Fruit fly (Drosophila melanogaster) ovary, adult (tissue): ENCODE results near the gene CG17717.
A peak's percentile ranks its signal among the peaks of the same experiment; 100 is the strongest.

Source experiments
- CG17801 ChIP-seq: fragments of 200-800 bp; optimal IDR thresholded peaks from 2 replicates; lab custom pipeline; 2019; ENCODE audit warnings: missing biosample characterization, mild to moderate bottlenecking, missing genetic modification characterization, moderate library complexity; ENCODE audit not compliant: partially characterized antibody

The CG17717 gene

DNA sequence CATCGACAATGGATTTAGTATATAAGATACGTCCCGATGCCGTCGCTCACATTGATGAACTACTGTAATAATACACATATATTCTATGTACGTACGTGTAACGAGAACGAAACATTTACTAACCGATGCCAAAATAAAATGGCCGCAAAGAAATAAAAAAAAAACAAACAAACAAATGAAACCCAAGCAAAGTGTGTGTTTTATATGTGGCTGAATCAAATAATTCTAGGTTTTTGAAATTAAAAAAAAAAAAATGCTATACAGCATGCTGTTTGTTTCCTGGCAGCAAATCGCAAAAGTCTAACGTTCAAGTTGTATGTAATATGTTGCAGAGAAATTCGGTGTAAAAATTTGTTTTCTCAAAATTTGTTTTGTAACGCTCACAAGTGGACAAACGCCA, at the start of gene CG17717:
CG17717 (plus strand) TSS at position 301 of the 400 bp plus-strand sequence.
- TF ChIP-seq CG17801, result no peak

- no peak for TF ChIP-seq CG17801
These were observed 48.8 kb upstream of the CG17717 start, which contains the start of gene CG34417 for dm6 chrX:6540215-6540821. Gene CG34417 (plus strand): TSS chrX:6540771.

- TF ChIP-seq CG17801, result no peak
These were observed 47.8 kb upstream of the CG17717 start for dm6 chrX:6541277-6541676.

- TF ChIP-seq CG17801, result peak; percentile 1
These were observed 46.8 kb upstream of the CG17717 start for dm6 chrX:6542331-6542730.

- TF ChIP-seq CG17801, result no peak
These were observed 45.4 kb upstream of the CG17717 start for dm6 chrX:6543569-6544173.

DNA sequence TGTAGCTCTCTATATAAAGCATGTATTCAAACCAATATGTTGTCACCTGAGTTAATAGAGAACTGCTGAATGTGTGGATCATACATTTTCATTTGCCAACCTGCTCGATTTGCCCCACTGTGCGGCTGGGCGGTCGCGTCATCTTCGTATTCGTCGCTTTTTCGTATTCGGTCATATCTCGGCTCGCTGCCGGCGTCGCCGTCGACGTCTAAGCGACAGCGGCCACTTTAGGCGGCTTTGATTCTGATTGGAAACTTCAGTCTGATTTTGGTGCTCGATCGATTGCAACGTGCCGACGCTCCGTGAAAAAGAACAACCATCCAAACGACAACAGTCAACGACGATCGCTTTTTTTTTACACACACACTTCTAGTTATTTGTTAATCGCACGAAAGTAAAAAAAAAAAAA, 43.2 kb upstream of the CG17717 start:
- peak; percentile 61 for TF ChIP-seq CG17801

DNA sequence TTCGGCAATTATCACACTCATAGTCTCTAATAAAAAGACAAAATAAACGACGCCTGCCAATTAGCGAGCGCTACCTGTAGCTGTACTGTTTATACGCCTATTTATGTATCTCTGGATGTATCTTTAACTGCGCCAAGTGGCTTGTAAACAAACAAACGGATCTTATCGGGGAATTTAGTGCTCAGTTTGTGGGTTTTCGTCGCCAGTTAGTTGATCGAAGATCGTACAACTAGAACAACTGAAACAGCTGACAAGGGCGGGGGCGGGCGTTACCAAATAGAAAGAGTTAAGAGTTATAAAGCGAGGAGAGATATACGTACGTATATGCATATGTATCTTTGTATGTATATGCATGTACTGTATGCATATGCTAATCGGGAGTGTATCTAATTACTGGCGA, 42.1 kb upstream of the CG17717 start:
- TF ChIP-seq CG17801, result no peak

dm6 chrX:6549428-6550117, 39.5 kb upstream of the CG17717 start:
- TF ChIP-seq CG17801, result peak; percentile 84

dm6 chrX:6550118-6550502, 39.0 kb upstream of the CG17717 start:
- TF ChIP-seq CG17801, result no peak

dm6 chrX:6551464-6551863, 37.6 kb upstream of the CG17717 start:
- TF ChIP-seq CG17801, result no peak

- TF ChIP-seq CG17801, result no peak
These were observed 17.7 kb upstream of the CG17717 start for dm6 chrX:6571234-6571915.

DNA sequence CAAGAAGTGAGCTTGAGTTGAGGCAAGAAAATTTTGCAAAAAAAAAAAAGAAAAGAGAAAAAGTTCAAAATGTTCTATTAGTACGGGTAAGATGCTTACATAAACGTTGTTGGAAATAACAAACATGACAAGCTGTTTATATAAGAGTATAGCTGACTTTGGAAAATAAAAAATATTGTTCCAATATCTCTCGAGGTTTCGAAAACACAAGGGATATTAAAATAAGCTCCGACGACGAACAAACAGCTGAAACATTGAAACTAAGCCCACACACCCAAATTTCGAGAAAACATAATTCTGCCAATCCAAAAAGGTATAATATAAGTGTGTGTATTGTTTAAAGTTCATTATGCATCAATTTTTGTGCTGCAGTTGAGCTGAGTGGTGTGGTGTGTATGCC, 15.3 kb upstream of the CG17717 start:
- TF ChIP-seq CG17801, result no peak

- no peak for TF ChIP-seq CG17801
These were observed 14.6 kb upstream of the CG17717 start for dm6 chrX:6574488-6574887.

dm6 chrX:6590681-6591289, 1.7 kb downstream of the CG17717 start, which contains the start of gene Pat1:
Gene Pat1 (plus strand): TSS chrX:6590776.
- TF ChIP-seq CG17801, result peak; percentile 35

dm6 chrX:6592093-6592492, 3.0 kb downstream of the CG17717 start:
- TF ChIP-seq CG17801, result no peak

dm6 chrX:6592745-6593144, 3.7 kb downstream of the CG17717 start:
- TF ChIP-seq CG17801, result no peak

- no peak for TF ChIP-seq CG17801
These were observed 7.7 kb downstream of the CG17717 start, which contains the start of gene APC7 for dm6 chrX:6596788-6597187. Gene APC7 (plus strand): TSS chrX:6597088.
